Fruit fly (Drosophila melanogaster): ENCODE data around the gene CG15169.
A peak's percentile ranks its signal among the peaks of the same experiment; 100 is the strongest.

CG15169 gene

dm6 chr2L:19014032-19014880 is 23.4 kb downstream of the CG15169 start (continued):
- TF ChIP-seq sna (GFP tag; IDR thresholded peaks at IDR 0.05; ENCODE audit: partially characterized antibody): no peak
- peak; percentile 67 for TF ChIP-seq fd96Cb (tag; optimal IDR thresholded peaks at IDR 0.05)
- TF ChIP-seq eyg (GFP tag; optimal IDR thresholded peaks at IDR 0.05): no peak
- no peak for TF ChIP-seq MBD-R2 (GFP tag; IDR thresholded peaks at IDR 0.05)
- TF ChIP-seq Atf3 (GFP tag; optimal IDR thresholded peaks at IDR 0.05): no peak
- TF ChIP-seq Side (GFP tag; optimal IDR thresholded peaks at IDR 0.05): no peak
- peak; percentile 59 for TF ChIP-seq CG8388 (GFP tag; optimal IDR thresholded peaks at IDR 0.05)
- TF ChIP-seq zen (tag; optimal IDR thresholded peaks at IDR 0.05): peak; percentile 13
- TF ChIP-seq pb (GFP tag; optimal IDR thresholded peaks at IDR 0.05): no peak
- TF ChIP-seq bsh (GFP tag; optimal IDR thresholded peaks at IDR 0.05): peak in 1 of 2 experiments; percentile 73
- TF ChIP-seq CG5180 (GFP tag; optimal IDR thresholded peaks at IDR 0.05): peak; percentile 62
- TF ChIP-seq CG14441 (GFP tag; IDR thresholded peaks at IDR 0.05): peak; percentile 50
- TF ChIP-seq CG11456 (GFP tag; IDR thresholded peaks at IDR 0.05): no peak
- TF ChIP-seq kah (GFP tag; optimal IDR thresholded peaks at IDR 0.05): peak; percentile 34
- TF ChIP-seq CG18476 (GFP tag; optimal IDR thresholded peaks at IDR 0.05): peak; percentile 61
- TF ChIP-seq Hr3 (GFP tag; optimal IDR thresholded peaks at IDR 0.05): peak; percentile 50
- TF ChIP-seq sisA (GFP tag; IDR thresholded peaks at IDR 0.05): peak; percentile 73
- peak; percentile 69 for TF ChIP-seq CG10979 (tag; optimal IDR thresholded peaks at IDR 0.05)
- no peak for TF ChIP-seq her (GFP tag; optimal IDR thresholded peaks at IDR 0.05)
- no peak for TF ChIP-seq jigr1 (GFP tag; IDR thresholded peaks at IDR 0.05)
- no peak for TF ChIP-seq HmgD (GFP tag; optimal IDR thresholded peaks at IDR 0.05)
- TF ChIP-seq CG2678 (tag; optimal IDR thresholded peaks at IDR 0.05): peak; percentile 92
- no peak for TF ChIP-seq ash1 (GFP tag; optimal IDR thresholded peaks at IDR 0.05)
- 0 out of 2 replicates have a peak, but pooled peaks have one; percentile 11 for TF ChIP-seq ssp (GFP tag; IDR thresholded peaks at IDR 0.05)
- TF ChIP-seq lola (GFP tag; optimal IDR thresholded peaks at IDR 0.05): peak in 1 of 3 experiments; percentile 46
- peak; percentile 73 for TF ChIP-seq CG30403 (GFP tag; optimal IDR thresholded peaks at IDR 0.05)
- TF ChIP-seq PHDP (tag; optimal IDR thresholded peaks at IDR 0.05): peak; percentile 81
- peak; percentile 20 for TF ChIP-seq CG7928 (GFP tag; optimal IDR thresholded peaks at IDR 0.05)
- TF ChIP-seq pnt (GFP tag; optimal IDR thresholded peaks at IDR 0.05): no peak
- peak; percentile 96 for TF ChIP-seq abd-A (tag; optimal IDR thresholded peaks at IDR 0.05)
- no peak for TF ChIP-seq otp (GFP tag; IDR thresholded peaks at IDR 0.05)
- TF ChIP-seq CG11504 (tag; optimal IDR thresholded peaks at IDR 0.05): peak; percentile 86
- TF ChIP-seq Ptx1 (GFP tag; IDR thresholded peaks at IDR 0.05): peak; percentile 73
- TF ChIP-seq zfh1 (GFP tag; IDR thresholded peaks at IDR 0.05): peak; percentile 8; the same call in 1 of the 3 replicates
- no peak for TF ChIP-seq CkIIα-i1 (GFP tag; IDR thresholded peaks at IDR 0.05)
- TF ChIP-seq lilli (GFP tag; optimal IDR thresholded peaks at IDR 0.05): peak; percentile 61
- TF ChIP-seq ERR (GFP tag; optimal IDR thresholded peaks at IDR 0.05): no peak
- TF ChIP-seq sqz (GFP tag; optimal IDR thresholded peaks at IDR 0.05): peak; percentile 58
- peak in 1 of 2 experiments; percentile 8 for TF ChIP-seq chif (GFP tag; optimal IDR thresholded peaks at IDR 0.05)
- TF ChIP-seq bab2 (GFP tag; optimal IDR thresholded peaks at IDR 0.05): peak; percentile 49
- TF ChIP-seq CG15601 (tag; optimal IDR thresholded peaks at IDR 0.05): peak; percentile 66
- no peak for TF ChIP-seq CG6791 (GFP tag; IDR thresholded peaks at IDR 0.05; ENCODE audit: partially characterized antibody)
- no peak for TF ChIP-seq pita (GFP tag; optimal IDR thresholded peaks at IDR 0.05)
- TF ChIP-seq Atf-2 (GFP tag; optimal IDR thresholded peaks at IDR 0.05): no peak
- TF ChIP-seq Xrp1 (GFP tag; IDR thresholded peaks at IDR 0.05): peak; percentile 73
- TF ChIP-seq gce (GFP tag; IDR thresholded peaks at IDR 0.05): no peak
- no peak for TF ChIP-seq MTF-1 (GFP tag; optimal IDR thresholded peaks at IDR 0.05; ENCODE audit: borderline replicate concordance)
- TF ChIP-seq CG11085 (GFP tag; IDR thresholded peaks at IDR 0.05): 0 out of 2 replicates have a peak, but pooled peaks have one; percentile 42
- peak; percentile 24 for TF ChIP-seq CG18764 (GFP tag; optimal IDR thresholded peaks at IDR 0.05)

Data from whole organism, embryonic.